Worm (Caenorhabditis elegans): ENCODE data around the gene col-36.

col-36 gene

ce11 chrII:7200051-7200599, 31.5 kb upstream of the col-36 start, which contains the start of gene pcrg-1 (continued):
- TF ChIP-seq nhr-11 (tag; optimal IDR thresholded peaks at IDR 0.05), result no peak
- TF ChIP-seq madf-5 (GFP tag; IDR thresholded peaks at IDR 0.05), result peak; percentile 23 to 70; a peak in 1 of 4 replicates
- peak; percentile 12 to 56 for TF ChIP-seq hif-1 (tag; optimal IDR thresholded peaks at IDR 0.05)
- TF ChIP-seq aha-1 (tag), result peak; percentile 89
- TF ChIP-seq lim-7 (GFP tag; IDR thresholded peaks at IDR 0.05), result peak; percentile 89
- TF ChIP-seq Y75B8A.6 (GFP tag; IDR thresholded peaks at IDR 0.05), result peak; percentile 91
- peak; percentile 95 for TF ChIP-seq F26F4.8 (GFP tag; conservative IDR thresholded peaks at IDR 0.05)
- peak; percentile 76 for TF ChIP-seq nhr-111 (GFP tag; optimal IDR thresholded peaks at IDR 0.05)
- no peak for TF ChIP-seq fos-1 (tag; optimal IDR thresholded peaks at IDR 0.05)
- peak; percentile 67 for TF ChIP-seq nhr-48 (tag; optimal IDR thresholded peaks at IDR 0.05)
- TF ChIP-seq pqm-1 (tag; optimal IDR thresholded peaks at IDR 0.05), result no peak
- TF ChIP-seq ceh-20 (GFP tag; IDR thresholded peaks at IDR 0.05), result peak; percentile 79
- peak; percentile 73; the same call in 1 of the 2 replicates for TF ChIP-seq daf-8 (GFP tag; IDR thresholded peaks at IDR 0.05)
- no peak for TF ChIP-seq skn-1 (tag; optimal IDR thresholded peaks at IDR 0.05)
- TF ChIP-seq nhr-76 (tag; optimal IDR thresholded peaks at IDR 0.05), result no peak
- TF ChIP-seq ceh-28 (tag; optimal IDR thresholded peaks at IDR 0.05), result no peak
- peak; percentile 84 for TF ChIP-seq nhr-42 (GFP tag; IDR thresholded peaks at IDR 0.05)
- TF ChIP-seq ceh-44 (GFP tag; IDR thresholded peaks at IDR 0.05), result peak; percentile 62; the same call in 1 of the 2 replicates
- TF ChIP-seq rbr-2 (tag; optimal IDR thresholded peaks at IDR 0.05), result peak; percentile 74
- peak; percentile 94 for TF ChIP-seq dmd-8 (GFP tag; IDR thresholded peaks at IDR 0.05)
- TF ChIP-seq ctbp-1 (GFP tag; IDR thresholded peaks at IDR 0.05), result peak; percentile 76
- peak; percentile 61 for TF ChIP-seq mep-1 (tag; optimal IDR thresholded peaks at IDR 0.05)
- TF ChIP-seq nhr-77 (tag; optimal IDR thresholded peaks at IDR 0.05), result no peak
- TF ChIP-seq mdl-1 (tag; optimal IDR thresholded peaks at IDR 0.05), result no peak
- TF ChIP-seq nhr-6 (tag; optimal IDR thresholded peaks at IDR 0.05), result peak; percentile 77
- TF ChIP-seq R02D3.7 (tag; optimal IDR thresholded peaks at IDR 0.05), result no peak
- peak; percentile 73 for TF ChIP-seq F49E8.2 (tag; optimal IDR thresholded peaks at IDR 0.05; ENCODE audit: borderline replicate concordance)
- no peak for TF ChIP-seq daf-12 (tag; optimal IDR thresholded peaks at IDR 0.05)
- TF ChIP-seq saeg-2 (GFP tag; IDR thresholded peaks at IDR 0.05), result peak; percentile 89
- TF ChIP-seq dmd-6 (GFP tag; IDR thresholded peaks at IDR 0.05), result peak; percentile 55
- TF ChIP-seq zfp-3 (GFP tag; conservative IDR thresholded peaks at IDR 0.05), result peak; percentile 51; the same call in 1 of the 2 replicates
- TF ChIP-seq daf-19 (GFP tag; conservative IDR thresholded peaks at IDR 0.05), result peak; percentile 63; the same call in 1 of the 2 replicates
- TF ChIP-seq dve-1 (tag; optimal IDR thresholded peaks at IDR 0.05; ENCODE audit: insufficient read depth), result peak; percentile 57
- peak; percentile 97 for TF ChIP-seq egl-43 (GFP tag; IDR thresholded peaks at IDR 0.05)
- no peak for TF ChIP-seq attf-4 (tag; optimal IDR thresholded peaks at IDR 0.05)
- no peak for TF ChIP-seq nhr-237 (tag; optimal IDR thresholded peaks at IDR 0.05)
- peak; percentile 35 for TF ChIP-seq T20F7.1 (GFP tag; optimal IDR thresholded peaks at IDR 0.05)
- TF ChIP-seq ama-1 (optimal IDR thresholded peaks at IDR 0.05), result no peak
- TF ChIP-seq Y48G9A.11 (GFP tag; IDR thresholded peaks at IDR 0.05), result peak; percentile 84
- TF ChIP-seq gei-8 (GFP tag; optimal IDR thresholded peaks at IDR 0.05), result peak; percentile 12
- TF ChIP-seq madf-9 (GFP tag; conservative IDR thresholded peaks at IDR 0.05), result peak; percentile 80
- no peak for TF ChIP-seq ceh-82 (tag; optimal IDR thresholded peaks at IDR 0.05)
- peak; percentile 90 for TF ChIP-seq Y105C5A.15 (GFP tag; IDR thresholded peaks at IDR 0.05)
- TF ChIP-seq zip-11 (GFP tag; IDR thresholded peaks at IDR 0.05), result peak; percentile 66
- peak; percentile 84 for TF ChIP-seq php-3 (GFP tag; IDR thresholded peaks at IDR 0.05)
- no peak for TF ChIP-seq aly-2 (tag; optimal IDR thresholded peaks at IDR 0.05)
- TF ChIP-seq set-16 (GFP tag; IDR thresholded peaks at IDR 0.05), result no peak; the same call in none of the 2 replicates
- peak; percentile 59 for TF ChIP-seq nhr-102 (tag; optimal IDR thresholded peaks at IDR 0.05)
- TF ChIP-seq hlh-30 (tag; optimal IDR thresholded peaks at IDR 0.05; ENCODE audit: insufficient read depth), result peak; percentile 69
- TF ChIP-seq cey-2 (tag; optimal IDR thresholded peaks at IDR 0.05; ENCODE audit: borderline replicate concordance, insufficient read depth), result no peak
- TF ChIP-seq nhr-41 (GFP tag; IDR thresholded peaks at IDR 0.05), result peak; percentile 89
